Worm (Caenorhabditis elegans) whole organism, mixed stage, embryonic: ENCODE measurements around the gene srw-118.

Source experiments
- mep-1 ChIP-seq: fragments of 150-350 bp; optimal IDR thresholded peaks from 2 replicates; lab custom pipeline; 2017; ENCODE audit warnings: missing biosample characterization, missing genetic modification reagents, missing genetic modification characterization, inconsistent platforms
- nhr-237 ChIP-seq: fragments of 150-350 bp; optimal IDR thresholded peaks from 2 replicates; lab custom pipeline; 2014; ENCODE audit warnings: missing biosample characterization, missing genetic modification characterization
- pha-4 ChIP-seq: fragments of 150-350 bp; optimal IDR thresholded peaks from 2 replicates; lab custom pipeline; 2018; ENCODE audit warnings: missing biosample characterization, missing genetic modification reagents, missing genetic modification characterization
- unc-39 ChIP-seq: fragments of 150-350 bp; optimal IDR thresholded peaks from 2 replicates; lab custom pipeline; 2014; ENCODE audit warnings: missing biosample characterization, missing genetic modification characterization
- unc-62 ChIP-seq: fragments of 150-350 bp; optimal IDR thresholded peaks from 2 replicates; lab custom pipeline; 2014; ENCODE audit warnings: missing biosample characterization, missing genetic modification reagents, missing genetic modification characterization

- TF ChIP-seq nhr-237 (tag; lab: Kevin White, UChicago), result no peak
- no peak for TF ChIP-seq unc-62 (GFP tag; lab: Kevin White, UChicago)
- no peak for TF ChIP-seq unc-39 (tag; lab: Kevin White, UChicago)
- no peak for TF ChIP-seq mep-1 (tag; lab: Kevin White, UChicago)
- TF ChIP-seq pha-4 (tag; lab: Kevin White, UChicago), result no peak
Observed at ce11 chrV:2962960-2963359, 16.9 kb downstream of the srw-118 start, which contains the start of gene srw-138.
